Worm (Caenorhabditis elegans): Measurements from ENCODE around the gene B0035.3.

Gene B0035.3

DNA sequence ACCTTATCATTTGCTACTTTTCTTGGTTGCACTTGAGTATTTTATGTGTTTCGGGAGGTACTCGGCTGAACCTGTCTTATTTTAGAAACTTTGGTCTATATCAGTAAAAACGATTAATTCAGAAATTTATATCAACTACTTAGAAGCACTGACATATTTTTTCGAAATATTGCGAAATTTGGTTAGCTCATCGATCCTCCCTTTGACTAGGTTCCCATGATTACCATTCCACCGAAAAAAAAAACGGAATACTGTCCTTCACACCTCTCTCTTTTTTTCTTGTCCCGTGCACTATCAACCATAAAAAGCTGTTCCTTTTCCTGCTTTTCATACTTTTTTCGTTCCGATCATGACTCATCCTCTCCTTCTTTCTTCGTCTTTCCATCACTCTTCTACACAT is 29.6 kb downstream of the B0035.3 start:
- TF ChIP-seq hmg-4 (GFP tag; optimal IDR thresholded peaks at IDR 0.05) (no peak), tbx-11 (GFP tag; IDR thresholded peaks at IDR 0.05) (no peak), ama-1 (optimal IDR thresholded peaks at IDR 0.05) (no peak), ceh-13 (GFP tag; optimal IDR thresholded peaks at IDR 0.05) (no peak), flt-1 (GFP tag; IDR thresholded peaks at IDR 0.05) (no peak), B0310.2 (tag; optimal IDR thresholded peaks at IDR 0.05) (no peak), ets-7 (tag; optimal IDR thresholded peaks at IDR 0.05) (no peak), aly-1 (tag; optimal IDR thresholded peaks at IDR 0.05) (no peak), tbx-37 (GFP tag; conservative IDR thresholded peaks at IDR 0.05) (no peak), ceh-36 (tag; optimal IDR thresholded peaks at IDR 0.05) (no peak), F13C5.2 (tag; optimal IDR thresholded peaks at IDR 0.05) (no peak), hmbx-1 (tag; optimal IDR thresholded peaks at IDR 0.05) (no peak), scrt-1 (GFP tag; IDR thresholded peaks at IDR 0.05) (no peak), tra-4 (tag; optimal IDR thresholded peaks at IDR 0.05) (no peak), sea-1 (GFP tag; conservative IDR thresholded peaks at IDR 0.05) (no peak), pes-1 (GFP tag; IDR thresholded peaks at IDR 0.05) (no peak), hnd-1 (tag; optimal IDR thresholded peaks at IDR 0.05) (no peak)

DNA sequence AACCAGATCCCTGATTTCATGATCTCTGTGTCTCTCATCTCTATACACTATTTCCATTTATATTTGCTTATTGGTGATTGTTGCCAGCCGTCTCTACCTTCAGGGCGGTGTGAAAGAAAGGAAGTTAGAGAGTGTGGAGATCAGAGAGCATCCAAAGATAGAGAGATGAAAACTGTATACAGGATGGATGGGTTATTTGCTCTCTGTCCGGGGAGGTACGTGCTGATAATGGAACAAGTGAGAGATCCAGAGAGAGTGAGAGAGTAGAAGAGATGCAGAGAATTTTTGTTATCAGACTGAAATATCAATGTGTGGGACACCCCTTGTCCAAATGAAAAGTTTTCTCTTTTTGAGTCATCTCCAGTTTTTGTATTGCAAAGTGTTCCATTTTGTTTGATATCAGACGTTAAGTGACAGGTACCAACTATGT is 30.7 kb downstream of the B0035.3 start:
- no peak for TF ChIP-seq hnd-1 (tag; optimal IDR thresholded peaks at IDR 0.05)
- no peak for TF ChIP-seq scrt-1 (GFP tag; IDR thresholded peaks at IDR 0.05)
- TF ChIP-seq F13C5.2 (tag; optimal IDR thresholded peaks at IDR 0.05) = no peak
- TF ChIP-seq flt-1 (GFP tag; IDR thresholded peaks at IDR 0.05) = no peak
- TF ChIP-seq ceh-36 (tag; optimal IDR thresholded peaks at IDR 0.05) = no peak
- TF ChIP-seq pes-1 (GFP tag; IDR thresholded peaks at IDR 0.05) = no peak
- no peak for TF ChIP-seq ceh-13 (GFP tag; optimal IDR thresholded peaks at IDR 0.05)
- TF ChIP-seq ama-1 (optimal IDR thresholded peaks at IDR 0.05) = no peak
- no peak for TF ChIP-seq hmbx-1 (tag; optimal IDR thresholded peaks at IDR 0.05)
- TF ChIP-seq tra-4 (tag; optimal IDR thresholded peaks at IDR 0.05) = no peak
- no peak for TF ChIP-seq tbx-37 (GFP tag; conservative IDR thresholded peaks at IDR 0.05)
- no peak for TF ChIP-seq tbx-11 (GFP tag; IDR thresholded peaks at IDR 0.05)
- no peak for TF ChIP-seq ets-7 (tag; optimal IDR thresholded peaks at IDR 0.05)
- no peak for TF ChIP-seq aly-1 (tag; optimal IDR thresholded peaks at IDR 0.05)
- no peak for TF ChIP-seq sea-1 (GFP tag; conservative IDR thresholded peaks at IDR 0.05)
- TF ChIP-seq hmg-4 (GFP tag; optimal IDR thresholded peaks at IDR 0.05) = no peak
- no peak for TF ChIP-seq B0310.2 (tag; optimal IDR thresholded peaks at IDR 0.05)

DNA sequence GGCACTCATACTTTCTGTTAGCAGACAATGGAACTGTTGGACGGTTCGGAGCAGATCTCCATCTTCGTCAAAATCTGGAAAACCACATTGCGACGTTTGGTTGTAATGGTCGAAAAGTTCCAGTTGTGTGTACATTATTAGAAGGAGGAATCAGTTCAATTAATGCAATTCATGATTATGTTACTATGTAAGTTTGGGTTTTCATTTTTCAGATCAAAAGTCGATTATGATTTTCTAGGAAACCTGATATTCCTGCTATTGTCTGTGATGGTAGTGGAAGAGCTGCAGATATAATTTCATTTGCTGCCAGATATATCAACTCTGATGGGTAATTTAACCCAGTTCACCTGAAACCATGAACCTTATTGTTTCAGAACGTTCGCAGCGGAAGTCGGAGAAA is 38.8 kb downstream of the B0035.3 start:
- TF ChIP-seq scrt-1 (GFP tag; IDR thresholded peaks at IDR 0.05) (no peak), ets-7 (tag; optimal IDR thresholded peaks at IDR 0.05) (no peak), sea-1 (GFP tag; conservative IDR thresholded peaks at IDR 0.05) (no peak), ceh-36 (tag; optimal IDR thresholded peaks at IDR 0.05) (no peak), tbx-11 (GFP tag; IDR thresholded peaks at IDR 0.05) (no peak), aly-1 (tag; optimal IDR thresholded peaks at IDR 0.05) (no peak), tbx-37 (GFP tag; conservative IDR thresholded peaks at IDR 0.05) (no peak), pes-1 (GFP tag; IDR thresholded peaks at IDR 0.05) (no peak), hmbx-1 (tag; optimal IDR thresholded peaks at IDR 0.05) (no peak), ama-1 (optimal IDR thresholded peaks at IDR 0.05) (no peak), B0310.2 (tag; optimal IDR thresholded peaks at IDR 0.05) (no peak), flt-1 (GFP tag; IDR thresholded peaks at IDR 0.05) (no peak), hmg-4 (GFP tag; optimal IDR thresholded peaks at IDR 0.05) (no peak), ceh-13 (GFP tag; optimal IDR thresholded peaks at IDR 0.05) (no peak), F13C5.2 (tag; optimal IDR thresholded peaks at IDR 0.05) (no peak)

DNA sequence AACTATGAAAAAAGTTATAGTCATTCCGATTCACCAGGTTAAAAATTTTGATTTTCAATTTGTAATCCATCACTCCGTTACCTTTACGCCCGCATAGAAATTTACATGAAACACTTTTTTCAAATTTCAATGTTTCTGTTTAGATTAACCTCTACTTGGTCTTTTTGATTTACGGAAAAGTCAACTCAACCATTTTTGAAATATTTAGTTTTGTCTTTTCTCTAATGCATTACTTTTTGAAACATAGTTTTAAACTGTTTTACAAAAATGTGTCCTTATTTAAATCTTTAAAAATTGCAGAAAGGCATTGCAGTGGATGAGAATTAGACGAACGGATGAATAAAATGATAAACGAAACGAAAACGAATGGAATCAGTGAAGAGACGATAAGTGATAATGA is 41.6 kb downstream of the B0035.3 start, which contains the start of gene gtl-2:
Gene gtl-2 (plus strand): TSS at position 301 of the 400 bp plus-strand sequence.
- TF ChIP-seq ceh-36 (tag; optimal IDR thresholded peaks at IDR 0.05) = no peak
- TF ChIP-seq hmbx-1 (tag; optimal IDR thresholded peaks at IDR 0.05) = no peak
- no peak for TF ChIP-seq ama-1 (optimal IDR thresholded peaks at IDR 0.05)
- TF ChIP-seq hmg-4 (GFP tag; optimal IDR thresholded peaks at IDR 0.05) = no peak
- no peak for TF ChIP-seq tbx-37 (GFP tag; conservative IDR thresholded peaks at IDR 0.05)
- TF ChIP-seq tra-4 (tag; optimal IDR thresholded peaks at IDR 0.05) = no peak
- TF ChIP-seq B0310.2 (tag; optimal IDR thresholded peaks at IDR 0.05) = no peak
- TF ChIP-seq F13C5.2 (tag; optimal IDR thresholded peaks at IDR 0.05) = no peak
- TF ChIP-seq pes-1 (GFP tag; IDR thresholded peaks at IDR 0.05) = no peak

DNA sequence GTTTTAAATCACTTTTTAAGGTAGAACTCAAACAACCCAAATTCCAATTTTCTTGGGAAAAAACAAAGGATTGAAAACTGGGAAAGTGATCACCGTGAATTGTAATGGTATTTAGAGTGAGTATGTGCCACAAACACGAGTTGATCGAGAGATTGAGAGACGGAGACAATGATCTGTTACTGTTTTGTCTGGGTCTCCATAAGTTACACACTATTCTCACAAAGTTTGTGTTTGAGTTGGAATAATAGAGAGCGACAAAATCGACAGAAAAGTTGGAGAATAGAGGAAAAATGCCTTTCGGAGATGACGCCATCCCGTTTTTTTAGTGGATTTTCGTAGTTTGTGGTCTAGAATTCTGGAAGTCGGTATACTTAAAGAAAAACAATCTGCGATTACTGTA is 43.5 kb downstream of the B0035.3 start, which contains the start of gene nhr-7:
Gene nhr-7 (minus strand): TSS at position 101 of the 400 bp plus-strand sequence.
- TF ChIP-seq hnd-1 (tag; optimal IDR thresholded peaks at IDR 0.05) = no peak
- no peak for TF ChIP-seq ceh-13 (GFP tag; optimal IDR thresholded peaks at IDR 0.05)
- TF ChIP-seq hmbx-1 (tag; optimal IDR thresholded peaks at IDR 0.05) = no peak
- TF ChIP-seq tbx-11 (GFP tag; IDR thresholded peaks at IDR 0.05) = no peak
- TF ChIP-seq tbx-37 (GFP tag; conservative IDR thresholded peaks at IDR 0.05) = no peak
- TF ChIP-seq sea-1 (GFP tag; conservative IDR thresholded peaks at IDR 0.05) = no peak
- TF ChIP-seq pes-1 (GFP tag; IDR thresholded peaks at IDR 0.05) = no peak
- no peak for TF ChIP-seq aly-1 (tag; optimal IDR thresholded peaks at IDR 0.05)

DNA sequence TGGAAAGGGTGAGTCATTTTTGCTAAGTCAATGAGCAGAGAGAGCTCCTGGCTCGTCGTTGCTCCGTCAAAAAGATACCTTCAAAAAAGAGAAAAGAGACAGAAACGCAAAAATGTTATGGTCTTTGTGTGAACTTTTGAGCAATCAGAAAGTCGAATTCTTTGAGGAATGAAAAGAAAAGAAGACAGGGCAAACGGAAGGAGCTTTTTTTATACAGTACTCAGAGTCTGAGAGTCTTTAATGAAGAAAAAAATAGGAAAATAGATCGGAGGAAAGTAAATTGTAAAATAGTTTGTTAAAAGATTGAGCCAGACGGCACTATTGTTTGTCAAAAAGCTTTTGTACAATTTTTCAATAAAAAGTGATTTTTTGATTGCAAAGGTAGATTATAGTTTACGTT is 45.3 kb downstream of the B0035.3 start:
- TF ChIP-seq B0310.2 (tag; optimal IDR thresholded peaks at IDR 0.05) (no peak), hmbx-1 (tag; optimal IDR thresholded peaks at IDR 0.05) (no peak), flt-1 (GFP tag; IDR thresholded peaks at IDR 0.05) (no peak), ets-7 (tag; optimal IDR thresholded peaks at IDR 0.05) (no peak), tra-4 (tag; optimal IDR thresholded peaks at IDR 0.05) (no peak), ceh-13 (GFP tag; optimal IDR thresholded peaks at IDR 0.05) (no peak), sea-1 (GFP tag; conservative IDR thresholded peaks at IDR 0.05) (no peak), hmg-4 (GFP tag; optimal IDR thresholded peaks at IDR 0.05) (no peak), hnd-1 (tag; optimal IDR thresholded peaks at IDR 0.05) (no peak), tbx-37 (GFP tag; conservative IDR thresholded peaks at IDR 0.05) (no peak), ceh-36 (tag; optimal IDR thresholded peaks at IDR 0.05) (no peak), tbx-11 (GFP tag; IDR thresholded peaks at IDR 0.05) (no peak), F13C5.2 (tag; optimal IDR thresholded peaks at IDR 0.05) (no peak), aly-1 (tag; optimal IDR thresholded peaks at IDR 0.05) (no peak), scrt-1 (GFP tag; IDR thresholded peaks at IDR 0.05) (no peak), ama-1 (optimal IDR thresholded peaks at IDR 0.05) (no peak), pes-1 (GFP tag; IDR thresholded peaks at IDR 0.05) (no peak)

DNA sequence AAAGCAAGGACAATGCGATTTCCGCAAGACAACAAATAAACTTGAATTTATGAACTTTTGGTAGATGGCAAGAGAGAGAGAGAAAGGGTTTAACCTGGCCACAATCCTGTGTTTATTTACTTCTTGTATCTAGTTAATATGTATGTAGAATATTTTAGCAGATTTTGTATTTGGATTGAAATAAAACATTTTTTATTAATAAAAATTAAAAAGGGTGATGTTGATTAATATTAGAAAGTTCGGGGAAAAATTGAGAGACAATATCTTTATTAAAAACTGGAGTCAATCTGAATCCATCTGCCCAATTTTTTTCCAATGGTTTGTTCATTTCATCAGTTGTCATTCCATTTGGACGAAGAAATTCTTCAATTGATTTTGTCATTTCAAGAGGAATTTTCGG is 48.7 kb downstream of the B0035.3 start, which contains the start of gene col-127:
Gene col-127 (minus strand): TSS at position 101 of the 400 bp plus-strand sequence.
- no peak for TF ChIP-seq flt-1 (GFP tag; IDR thresholded peaks at IDR 0.05)

Measured in whole organism, early embryonic.